Worm (Caenorhabditis elegans) whole organism, L4 larva: ENCODE data around the gene Y53F4B.62.

Experiments
- D1046.2 ChIP-seq: fragments of 200-800 bp; sonication (Bioruptor generic); IDR thresholded peaks from 2 replicates; pipeline ENCODE4 v1.3.6; 2022; ENCODE audit warnings: missing genetic modification characterization, missing compliant biosample characterization
- F10B5.3 ChIP-seq: sonication (generic microtip); optimal IDR thresholded peaks from 2 replicates; lab custom pipeline; 2016; ENCODE audit warnings: mild to moderate bottlenecking, missing genetic modification characterization, missing compliant biosample characterization
- F37D6.2 ChIP-seq: sonication (generic microtip); optimal IDR thresholded peaks from 2 replicates; lab custom pipeline; 2016; ENCODE audit warnings: mild to moderate bottlenecking, missing genetic modification characterization, missing compliant biosample characterization
- R02D3.7 ChIP-seq: fragments of 150-350 bp; sonication (generic microtip); optimal IDR thresholded peaks from 3 replicates; lab custom pipeline; 2014; ENCODE audit warnings: missing biosample characterization, missing genetic modification characterization
- Y105C5A.15 ChIP-seq: fragments of 200-800 bp; sonication (Bioruptor generic); IDR thresholded peaks from 2 replicates; pipeline ENCODE4 v1.3.6; 2022; ENCODE audit warnings: missing genetic modification characterization, missing compliant biosample characterization
- Y5F2A.4 ChIP-seq: fragments of 200-800 bp; sonication (Bioruptor generic); optimal IDR thresholded peaks from 2 replicates; lab custom pipeline; 2018; ENCODE audit warnings: mild to moderate bottlenecking, missing genetic modification characterization, missing compliant biosample characterization
- Y75B8A.6 ChIP-seq: fragments of 200-800 bp; sonication (Bioruptor generic); IDR thresholded peaks from 2 replicates; pipeline ENCODE4 v1.3.6; 2022; ENCODE audit warnings: missing genetic modification reagents, missing genetic modification characterization, missing compliant biosample characterization
- ZK337.2 ChIP-seq: fragments of 200-800 bp; sonication (Bioruptor generic); IDR thresholded peaks from 2 replicates; pipeline ENCODE4 v1.3.6; 2022; ENCODE audit warnings: missing genetic modification reagents, missing genetic modification characterization, missing compliant biosample characterization
- ZK546.5 ChIP-seq, 2 experiments: sonication (generic microtip); optimal IDR thresholded peaks; 2 replicates each; lab custom pipeline; 2017; ENCODE audit warnings: missing biosample characterization in 2 of 2, missing genetic modification characterization in 2 of 2
- aha-1 ChIP-seq: fragments of 150-350 bp; peaks from one replicate; lab custom pipeline; 2014; ENCODE audit warnings: missing biosample characterization, missing genetic modification characterization
- aly-2 ChIP-seq: sonication (generic microtip); optimal IDR thresholded peaks from 2 replicates; lab custom pipeline; 2018; ENCODE audit warnings: missing biosample characterization, missing genetic modification characterization
- ama-1 ChIP-seq: fragments of 150-350 bp; optimal IDR thresholded peaks from 2 replicates; lab custom pipeline; 2014; ENCODE audit warnings: inconsistent platforms, mixed read lengths
- ceh-28 ChIP-seq: fragments of 150-350 bp; optimal IDR thresholded peaks from 2 replicates; lab custom pipeline; 2014; ENCODE audit warnings: missing biosample characterization, missing genetic modification reagents, missing genetic modification characterization
- ceh-32 ChIP-seq: sonication (generic microtip); optimal IDR thresholded peaks from 2 replicates; lab custom pipeline; 2016; ENCODE audit warnings: mild to moderate bottlenecking, missing genetic modification characterization, missing compliant biosample characterization; ENCODE audit not compliant: poor library complexity
- ceh-44 ChIP-seq: fragments of 200-800 bp; sonication (Bioruptor generic); IDR thresholded peaks from 2 replicates; pipeline ENCODE4 v1.3.6; 2022; ENCODE audit warnings: missing genetic modification reagents, missing genetic modification characterization, missing compliant biosample characterization
- ces-1 ChIP-seq: fragments of 150-350 bp; sonication (generic microtip); optimal IDR thresholded peaks from 4 replicates; lab custom pipeline; 2014; ENCODE audit warnings: missing biosample characterization, missing genetic modification reagents, missing genetic modification characterization
- daf-8 ChIP-seq: fragments of 200-800 bp; sonication (Bioruptor generic); IDR thresholded peaks from 2 replicates; pipeline ENCODE4 v1.3.6; 2022; ENCODE audit warnings: missing genetic modification characterization, missing compliant biosample characterization
- dmd-6 ChIP-seq: fragments of 200-800 bp; sonication (Bioruptor generic); IDR thresholded peaks from 2 replicates; pipeline ENCODE4 v1.3.6; 2022; ENCODE audit warnings: missing genetic modification reagents, missing genetic modification characterization, missing compliant biosample characterization
- dpl-1 ChIP-seq: fragments of 150-350 bp; optimal IDR thresholded peaks from 2 replicates; lab custom pipeline; 2014; ENCODE audit warnings: missing biosample characterization, missing genetic modification reagents, missing genetic modification characterization
- egl-43 ChIP-seq: fragments of 200-800 bp; sonication (Bioruptor generic); IDR thresholded peaks from 2 replicates; pipeline ENCODE4 v1.3.6; 2022; ENCODE audit warnings: missing genetic modification reagents, missing genetic modification characterization, missing compliant biosample characterization
- fkh-10 ChIP-seq: fragments of 150-350 bp; optimal IDR thresholded peaks from 2 replicates; lab custom pipeline; 2014; ENCODE audit warnings: missing biosample characterization, missing genetic modification reagents, missing genetic modification characterization
- gei-8 ChIP-seq: fragments of 200-800 bp; sonication (Bioruptor generic); optimal IDR thresholded peaks from 2 replicates; lab custom pipeline; 2018; ENCODE audit warnings: mild to moderate bottlenecking, missing genetic modification characterization, missing compliant biosample characterization
- hlh-30 ChIP-seq: sonication (generic microtip); optimal IDR thresholded peaks from 2 replicates; lab custom pipeline; 2017; ENCODE audit warnings: antibody characterized with exemption, mild to moderate bottlenecking, missing genetic modification characterization, missing compliant biosample characterization; ENCODE audit not compliant: insufficient read depth
- lim-7 ChIP-seq: fragments of 200-800 bp; sonication (Bioruptor generic); IDR thresholded peaks from 2 replicates; pipeline ENCODE4 v1.3.6; 2022; ENCODE audit warnings: missing genetic modification characterization, missing compliant biosample characterization
- lin-1 ChIP-seq: fragments of 200-800 bp; sonication (Bioruptor generic); IDR thresholded peaks from 2 replicates; pipeline ENCODE4 v1.3.6; 2022; ENCODE audit warnings: missing genetic modification reagents, missing genetic modification characterization, missing compliant biosample characterization
- madf-5 ChIP-seq, 2 experiments: fragments of 200-800 bp; sonication (Bioruptor generic); IDR thresholded peaks; 2 replicates each; pipeline ENCODE4 v1.3.6; 2022; ENCODE audit warnings: missing compliant biosample characterization in 2 of 2, missing genetic modification characterization in 2 of 2
- mep-1 ChIP-seq: fragments of 150-350 bp; sonication (generic microtip); optimal IDR thresholded peaks from 3 replicates; lab custom pipeline; 2014; ENCODE audit warnings: missing biosample characterization, missing genetic modification characterization
- mes-2 ChIP-seq: sonication (generic microtip); optimal IDR thresholded peaks from 2 replicates; lab custom pipeline; 2016; ENCODE audit warnings: missing genotype, mild to moderate bottlenecking, missing genetic modification characterization, missing compliant biosample characterization; ENCODE audit not compliant: poor library complexity, severe bottlenecking
- nhr-10 ChIP-seq: fragments of 150-350 bp; optimal IDR thresholded peaks from 2 replicates; lab custom pipeline; 2014; ENCODE audit warnings: missing biosample characterization, missing genetic modification characterization
- nhr-11 ChIP-seq: fragments of 150-350 bp; optimal IDR thresholded peaks from 2 replicates; lab custom pipeline; 2014; ENCODE audit warnings: missing biosample characterization, missing genetic modification characterization
- nhr-111 ChIP-seq: fragments of 200-800 bp; sonication (Bioruptor generic); optimal IDR thresholded peaks from 2 replicates; lab custom pipeline; 2018; ENCODE audit warnings: mild to moderate bottlenecking, missing genetic modification characterization, missing compliant biosample characterization
- nhr-237 ChIP-seq: sonication (generic microtip); optimal IDR thresholded peaks from 2 replicates; lab custom pipeline; 2017; ENCODE audit warnings: missing biosample characterization, missing genetic modification characterization
- nhr-41 ChIP-seq: fragments of 200-800 bp; sonication (Bioruptor generic); IDR thresholded peaks from 2 replicates; pipeline ENCODE4 v1.3.6; 2022; ENCODE audit warnings: missing genetic modification reagents, missing genetic modification characterization, missing compliant biosample characterization
- nhr-42 ChIP-seq: fragments of 200-800 bp; sonication (Bioruptor generic); IDR thresholded peaks from 2 replicates; pipeline ENCODE4 v1.3.6; 2022; ENCODE audit warnings: missing genetic modification characterization, missing compliant biosample characterization
- nhr-76 ChIP-seq: fragments of 150-350 bp; optimal IDR thresholded peaks from 2 replicates; lab custom pipeline; 2014; ENCODE audit warnings: missing biosample characterization, missing genetic modification characterization
- nhr-77 ChIP-seq: fragments of 150-350 bp; optimal IDR thresholded peaks from 2 replicates; lab custom pipeline; 2014; ENCODE audit warnings: missing biosample characterization, missing genetic modification characterization
- php-3 ChIP-seq: fragments of 200-800 bp; sonication (Bioruptor generic); IDR thresholded peaks from 2 replicates; pipeline ENCODE4 v1.3.6; 2022; ENCODE audit warnings: missing genetic modification reagents, missing genetic modification characterization, missing compliant biosample characterization
- rbr-2 ChIP-seq: sonication (generic microtip); optimal IDR thresholded peaks from 2 replicates; lab custom pipeline; 2016; ENCODE audit warnings: missing genotype, missing genetic modification characterization, missing compliant biosample characterization
- sdz-12 ChIP-seq: fragments of 200-800 bp; sonication (Bioruptor generic); optimal IDR thresholded peaks from 2 replicates; lab custom pipeline; 2018; ENCODE audit warnings: mild to moderate bottlenecking, missing genetic modification characterization, missing compliant biosample characterization
- skn-1 ChIP-seq: fragments of 150-350 bp; optimal IDR thresholded peaks from 2 replicates; lab custom pipeline; 2014; ENCODE audit warnings: missing biosample characterization, missing genetic modification characterization
- snpc-1.2 ChIP-seq: fragments of 200-800 bp; sonication (Bioruptor generic); IDR thresholded peaks from 2 replicates; pipeline ENCODE4 v1.3.6; 2022; ENCODE audit warnings: missing genetic modification reagents, missing genetic modification characterization, missing compliant biosample characterization
- snpc-4 ChIP-seq: fragments of 150-350 bp; optimal IDR thresholded peaks from 2 replicates; lab custom pipeline; 2014; ENCODE audit warnings: missing biosample characterization, missing genetic modification characterization
- spr-3 ChIP-seq: fragments of 200-800 bp; sonication (Bioruptor generic); optimal IDR thresholded peaks from 2 replicates; lab custom pipeline; 2018; ENCODE audit warnings: mild to moderate bottlenecking, missing genetic modification characterization, missing compliant biosample characterization
- tag-97 ChIP-seq: fragments of 200-800 bp; sonication (Bioruptor generic); IDR thresholded peaks from 2 replicates; pipeline ENCODE4 v1.3.6; 2022; ENCODE audit warnings: missing genetic modification characterization, missing compliant biosample characterization
- unc-130 ChIP-seq: sonication (generic microtip); optimal IDR thresholded peaks from 2 replicates; lab custom pipeline; 2016; ENCODE audit warnings: missing genetic modification reagents, missing genetic modification characterization, missing compliant biosample characterization
- unc-62 ChIP-seq, 3 experiments: fragments of 150-350 bp in 1 of 3; sonication (generic microtip); optimal IDR thresholded peaks in 2 of 3; peaks in 1 of 3; 1 replicate in 1 of 3; 2 replicates in 2 of 3; lab custom pipeline; 2014 to 2017; ENCODE audit warnings: missing biosample characterization in 3 of 3, missing genetic modification characterization in 3 of 3, missing genetic modification reagents in 3 of 3, missing genotype in 1 of 3
- zag-1 ChIP-seq: fragments of 150-350 bp; optimal IDR thresholded peaks from 2 replicates; lab custom pipeline; 2014; ENCODE audit warnings: missing biosample characterization, missing genetic modification characterization
- zfp-2 ChIP-seq: sonication (generic microtip); optimal IDR thresholded peaks from 2 replicates; lab custom pipeline; 2016; ENCODE audit warnings: mild to moderate bottlenecking, missing genetic modification characterization, missing compliant biosample characterization
- zip-11 ChIP-seq: fragments of 200-800 bp; sonication (Bioruptor generic); IDR thresholded peaks from 2 replicates; pipeline ENCODE4 v1.3.6; 2022; ENCODE audit warnings: missing genetic modification characterization, missing compliant biosample characterization
- zip-2 ChIP-seq: fragments of 150-350 bp; optimal IDR thresholded peaks from 2 replicates; lab custom pipeline; 2014; ENCODE audit warnings: missing biosample characterization, missing genetic modification characterization
- ztf-7 ChIP-seq: fragments of 150-350 bp; optimal IDR thresholded peaks from 2 replicates; lab custom pipeline; 2014; ENCODE audit warnings: missing biosample characterization, missing genetic modification characterization

The Y53F4B.62 gene

ce11 chrII:15089086-15089895 is 41.1 kb downstream of the Y53F4B.62 start (continued):
- TF ChIP-seq nhr-41 (GFP tag; lab: Robert Waterston, UW): no peak
- TF ChIP-seq D1046.2: no peak
- no peak for TF ChIP-seq nhr-237
- TF ChIP-seq fkh-10 (GFP tag; lab: Kevin White, UChicago): no peak
- TF ChIP-seq snpc-1.2 (GFP tag; lab: Robert Waterston, UW): no peak
- no peak for TF ChIP-seq ceh-44
- no peak for TF ChIP-seq spr-3 (GFP tag; lab: Kevin White, UChicago)
- TF ChIP-seq ama-1: no peak
- TF ChIP-seq zip-11 (GFP tag; lab: Robert Waterston, UW): no peak
- peak; percentile 92 for TF ChIP-seq dpl-1 (GFP tag; lab: Kevin White, UChicago)
- no peak for TF ChIP-seq Y105C5A.15
- TF ChIP-seq php-3 (GFP tag; lab: Robert Waterston, UW): no peak
- TF ChIP-seq madf-5 (GFP tag; IDR thresholded peaks at IDR 0.05; lab: Robert Waterston, UW): no peak
- no peak for TF ChIP-seq Y75B8A.6
- no peak for TF ChIP-seq aha-1
- no peak for TF ChIP-seq snpc-4 (tag; lab: Kevin White, UChicago)
- TF ChIP-seq aly-2 (tag; lab: Kevin White, UChicago): no peak
- TF ChIP-seq unc-130 (GFP tag; lab: Kevin White, UChicago): peak; percentile 81
- no peak for TF ChIP-seq nhr-11 (tag; lab: Kevin White, UChicago)
- TF ChIP-seq ceh-28 (tag; lab: Kevin White, UChicago): no peak
- no peak for TF ChIP-seq mep-1 (tag; lab: Kevin White, UChicago)
- TF ChIP-seq sdz-12 (GFP tag; lab: Kevin White, UChicago): no peak
- no peak for TF ChIP-seq zfp-2 (tag; lab: Kevin White, UChicago)
- no peak for TF ChIP-seq nhr-77 (tag; lab: Kevin White, UChicago)
- no peak for TF ChIP-seq daf-8 (GFP tag; lab: Robert Waterston, UW)
- TF ChIP-seq zag-1: no peak
- TF ChIP-seq ZK546.5 (tag; optimal IDR thresholded peaks at IDR 0.05; lab: Kevin White, UChicago): no peak
- no peak for TF ChIP-seq nhr-76 (tag; lab: Kevin White, UChicago)
- no peak for TF ChIP-seq nhr-42 (GFP tag; lab: Robert Waterston, UW)
- TF ChIP-seq rbr-2 (tag; lab: Kevin White, UChicago): peak; percentile 2
- peak; percentile 80; the same call in 1 of the 2 replicates for TF ChIP-seq ZK337.2
- no peak for TF ChIP-seq F10B5.3 (tag; lab: Kevin White, UChicago)
- no peak for TF ChIP-seq lin-1
- no peak for TF ChIP-seq nhr-111 (GFP tag; lab: Kevin White, UChicago)
- peak in 1 of 2 experiments; percentile 94 for TF ChIP-seq unc-62 (GFP tag; optimal IDR thresholded peaks at IDR 0.05 in 1 of 2; lab: Kevin White, UChicago)
- TF ChIP-seq unc-62 (tag; optimal IDR thresholded peaks at IDR 0.05; lab: Kevin White, UChicago): no peak
- no peak for TF ChIP-seq egl-43 (GFP tag; lab: Robert Waterston, UW)
- TF ChIP-seq skn-1 (tag; lab: Kevin White, UChicago): no peak
- no peak for TF ChIP-seq ceh-32 (tag; lab: Kevin White, UChicago)
- peak; percentile 98 for TF ChIP-seq mes-2
- TF ChIP-seq zip-2 (tag; lab: Kevin White, UChicago): no peak
- TF ChIP-seq hlh-30 (tag; lab: Kevin White, UChicago): no peak
- peak; percentile 54 for TF ChIP-seq dmd-6 (GFP tag; lab: Robert Waterston, UW)
- TF ChIP-seq R02D3.7 (tag; lab: Kevin White, UChicago): no peak
- TF ChIP-seq gei-8 (GFP tag; lab: Kevin White, UChicago): no peak
- TF ChIP-seq ztf-7: no peak
- TF ChIP-seq F37D6.2 (tag; lab: Kevin White, UChicago): peak; percentile 8
- no peak for TF ChIP-seq ces-1 (GFP tag; lab: Kevin White, UChicago)
- no peak for TF ChIP-seq tag-97 (GFP tag; lab: Robert Waterston, UW)
- no peak for TF ChIP-seq nhr-10
- no peak for TF ChIP-seq Y5F2A.4 (GFP tag; lab: Kevin White, UChicago)
- no peak for TF ChIP-seq lim-7 (GFP tag; lab: Robert Waterston, UW)
